Fruit fly (Drosophila melanogaster): ENCODE results near the gene SdhD.
A peak's percentile ranks its signal among the peaks of the same experiment; 100 is the strongest.

- TF ChIP-seq usp (GFP tag; optimal IDR thresholded peaks at IDR 0.05) (no peak), brk (GFP tag; optimal IDR thresholded peaks at IDR 0.05) (peak; percentile 72)
These were observed 46.5 kb downstream of the SdhD start for dm6 chr3R:23713901-23714300.

Data from whole organism, wandering third instar larva.